Fruit fly (Drosophila melanogaster): Measurements from ENCODE around the gene CG3552.

- TF ChIP-seq nau (GFP tag; optimal IDR thresholded peaks at IDR 0.05) (no peak), bigmax (GFP tag; optimal IDR thresholded peaks at IDR 0.05) (no peak), CG2678 (tag; optimal IDR thresholded peaks at IDR 0.05) (no peak), CTCF (GFP tag; optimal IDR thresholded peaks at IDR 0.05) (no peak), dm (GFP tag; optimal IDR thresholded peaks at IDR 0.05) (no peak), hbn (GFP tag; IDR thresholded peaks at IDR 0.05; ENCODE audit: partially characterized antibody) (no peak), E2f1 (GFP tag; IDR thresholded peaks at IDR 0.05) (no peak), CG43689 (GFP tag; IDR thresholded peaks at IDR 0.05) (no peak), CG1602 (GFP tag; optimal IDR thresholded peaks at IDR 0.05) (no peak), CG4328 (GFP tag; optimal IDR thresholded peaks at IDR 0.05) (no peak), psq (GFP tag; optimal IDR thresholded peaks at IDR 0.05) (no peak), CG33213 (GFP tag; optimal IDR thresholded peaks at IDR 0.05) (no peak), CG3726 (GFP tag; IDR thresholded peaks at IDR 0.05) (no peak), CG1233 (GFP tag; optimal IDR thresholded peaks at IDR 0.05) (no peak)
Measured at dm6 chr3L:9467267-9467666, 11.1 kb downstream of the CG3552 start.

All from whole organism, embryonic.